Fruit fly (Drosophila melanogaster) whole organism, adult: ENCODE results near the gene CG2224.

ENCODE experiments used
- CG14711 ChIP-seq: fragments of 200-800 bp; sonication (Bioruptor generic); optimal IDR thresholded peaks from 2 replicates; lab custom pipeline; 2018; ENCODE audit warnings: missing biosample characterization, mild to moderate bottlenecking, missing genetic modification characterization, moderate library complexity
- CG1620 ChIP-seq: fragments of 200-800 bp; sonication (Bioruptor generic); optimal IDR thresholded peaks from 2 replicates; lab custom pipeline; 2016; ENCODE audit warnings: missing biosample characterization, missing genetic modification characterization
- CG33017 ChIP-seq: fragments of 200-800 bp; sonication (Bioruptor generic); optimal IDR thresholded peaks from 2 replicates; lab custom pipeline; 2018; ENCODE audit warnings: missing biosample characterization, mild to moderate bottlenecking, missing genetic modification characterization, moderate library complexity
- CG5204 ChIP-seq: fragments of 200-800 bp; sonication (Bioruptor generic); optimal IDR thresholded peaks from 2 replicates; lab custom pipeline; 2016; ENCODE audit warnings: missing biosample characterization, missing genetic modification characterization
- Clk ChIP-seq: fragments of 200-800 bp; sonication (Bioruptor generic); optimal IDR thresholded peaks from 2 replicates; lab custom pipeline; 2017; ENCODE audit warnings: missing biosample characterization, missing genetic modification characterization
- cic ChIP-seq: fragments of 200-800 bp; sonication (Bioruptor generic); optimal IDR thresholded peaks from 2 replicates; lab custom pipeline; 2017; ENCODE audit warnings: missing biosample characterization, mild to moderate bottlenecking, missing genetic modification characterization, moderate library complexity
- cnc ChIP-seq, 2 experiments: fragments of >200 bp; optimal IDR thresholded peaks; 2 replicates each; lab custom pipeline; 2017
- kay ChIP-seq: fragments of 200-800 bp; sonication (Bioruptor generic); peaks from one replicate; lab custom pipeline; 2016; ENCODE audit warnings: missing biosample characterization, missing genetic modification characterization, borderline replicate concordance
- pad ChIP-seq: fragments of 200-800 bp; sonication (Bioruptor generic); optimal IDR thresholded peaks from 3 replicates; lab custom pipeline; 2017; ENCODE audit warnings: missing biosample characterization, missing genetic modification characterization, mild to moderate bottlenecking, moderate library complexity, missing genetic modification reagents

DNA sequence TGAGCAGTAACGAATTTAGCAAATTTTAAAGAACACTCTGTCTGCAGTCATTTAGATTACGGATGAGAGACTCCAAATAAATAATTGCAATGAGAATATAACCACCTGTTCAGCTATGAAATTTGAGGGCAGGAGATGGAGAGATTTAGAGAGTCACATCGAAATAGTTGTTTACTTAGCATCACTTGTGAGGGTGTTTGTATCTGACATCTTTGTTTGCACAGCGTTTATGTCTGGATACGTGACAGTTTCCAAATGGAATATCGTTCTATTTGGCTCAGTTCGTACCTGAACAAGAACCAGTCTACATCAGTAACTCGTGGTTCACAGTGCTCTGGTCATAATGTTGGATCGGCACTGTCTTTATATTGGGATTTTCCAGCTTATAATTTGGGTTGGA, 30.7 kb upstream of the CG2224 start, which contains the start of gene PH4alphaSG2:
- TF ChIP-seq CG1620 (GFP tag; lab: Kevin White, UChicago), result no peak
- TF ChIP-seq CG33017 (tag; lab: Kevin White, UChicago), result no peak
- no peak for TF ChIP-seq CG14711 (tag; lab: Kevin White, UChicago)
- TF ChIP-seq CG5204 (GFP tag; lab: Kevin White, UChicago), result no peak
- no peak for TF ChIP-seq Clk (GFP tag; lab: Kevin White, UChicago)
- TF ChIP-seq pad (GFP tag; lab: Kevin White, UChicago), result no peak
- TF ChIP-seq cic (GFP tag; lab: Kevin White, UChicago), result no peak
- TF ChIP-seq cnc (optimal IDR thresholded peaks at IDR 0.05; lab: Kevin White, UChicago), result no peak
- no peak for TF ChIP-seq kay
